Worm (Caenorhabditis elegans) whole organism, L3 larva: ENCODE results near the gene Y48E1B.3.

Experiments used
- ceh-82 ChIP-seq: fragments of 150-350 bp; optimal IDR thresholded peaks from 2 replicates; lab custom pipeline; 2014; ENCODE audit warnings: missing biosample characterization, missing genetic modification characterization
- elt-3 ChIP-seq, 3 experiments: fragments of 150-350 bp in 1 of 3; sonication (generic microtip) in 2 of 3; optimal IDR thresholded peaks; 2 replicates in 2 of 3; 4 replicates in 1 of 3; lab custom pipeline; 2014 to 2017; ENCODE audit warnings: missing biosample characterization in 3 of 3, missing genetic modification characterization in 3 of 3
- fkh-2 ChIP-seq: fragments of 150-350 bp; optimal IDR thresholded peaks from 2 replicates; lab custom pipeline; 2014; ENCODE audit warnings: missing biosample characterization, missing genetic modification reagents, missing genetic modification characterization
- nhr-25 ChIP-seq: sonication (generic microtip); optimal IDR thresholded peaks from 2 replicates; lab custom pipeline; 2017; ENCODE audit warnings: missing biosample characterization, missing genetic modification characterization
- nhr-28 ChIP-seq: fragments of 150-350 bp; optimal IDR thresholded peaks from 2 replicates; lab custom pipeline; 2014; ENCODE audit warnings: missing biosample characterization, missing genetic modification characterization
- snpc-4 ChIP-seq: fragments of 150-350 bp; optimal IDR thresholded peaks from 2 replicates; lab custom pipeline; 2014; ENCODE audit warnings: missing biosample characterization, missing genetic modification characterization
- unc-62 ChIP-seq: fragments of 150-350 bp; sonication (generic microtip); optimal IDR thresholded peaks from 4 replicates; lab custom pipeline; 2014; ENCODE audit warnings: missing biosample characterization, missing genetic modification reagents, missing genetic modification characterization

ce11 chrII:13574395-13574794 is 6.6 kb upstream of the Y48E1B.3 start:
- TF ChIP-seq nhr-28 (tag; lab: Kevin White, UChicago) = no peak
- no peak for TF ChIP-seq fkh-2 (tag; lab: Kevin White, UChicago)
- no peak for TF ChIP-seq ceh-82 (tag; lab: Kevin White, UChicago)
- no peak for TF ChIP-seq nhr-25 (tag; lab: Kevin White, UChicago)
- TF ChIP-seq snpc-4 (tag; lab: Kevin White, UChicago) = no peak
- no peak for TF ChIP-seq unc-62 (GFP tag; lab: Kevin White, UChicago)
- no peak for TF ChIP-seq elt-3 (tag; optimal IDR thresholded peaks at IDR 0.05; lab: Kevin White, UChicago)
